Worm (Caenorhabditis elegans) whole organism, mixed stage, embryonic: ENCODE data around the gene T04A11.4.
"Not testable (repeated sequence)": the region's sequence is repeated elsewhere in the genome, so short reads cannot be mapped to it uniquely, and the experiment has no call there.

ENCODE experiments used
- M03D4.4 ChIP-seq: sonication (generic microtip); optimal IDR thresholded peaks from 2 replicates; lab custom pipeline; 2017; ENCODE audit warnings: mild to moderate bottlenecking, missing genetic modification characterization, missing compliant biosample characterization
- bed-3 ChIP-seq: fragments of 200-800 bp; sonication (Bioruptor generic); optimal IDR thresholded peaks from 3 replicates; lab custom pipeline; 2018; ENCODE audit warnings: mild to moderate bottlenecking, missing genetic modification characterization, moderate library complexity, missing compliant biosample characterization
- blmp-1 ChIP-seq: fragments of 150-350 bp; optimal IDR thresholded peaks from 2 replicates; lab custom pipeline; 2014; ENCODE audit warnings: missing biosample characterization, missing genetic modification characterization
- ceh-39 ChIP-seq: fragments of 150-350 bp; optimal IDR thresholded peaks from 2 replicates; lab custom pipeline; 2014; ENCODE audit warnings: missing biosample characterization, missing genetic modification characterization
- ceh-43 ChIP-seq: fragments of 200-800 bp; sonication (Bioruptor generic); optimal IDR thresholded peaks from 2 replicates; lab custom pipeline; 2018; ENCODE audit warnings: mild to moderate bottlenecking, missing genetic modification characterization, moderate library complexity, missing compliant biosample characterization
- ces-1 ChIP-seq: fragments of 150-350 bp; optimal IDR thresholded peaks from 2 replicates; lab custom pipeline; 2014; ENCODE audit warnings: missing biosample characterization, missing genetic modification reagents, missing genetic modification characterization
- cnd-1 ChIP-seq: fragments of 200-800 bp; sonication (Bioruptor generic); optimal IDR thresholded peaks from 2 replicates; lab custom pipeline; 2018; ENCODE audit warnings: mild to moderate bottlenecking, missing genetic modification characterization, missing compliant biosample characterization
- drap-1 ChIP-seq: fragments of 200-800 bp; sonication (Bioruptor generic); optimal IDR thresholded peaks from 3 replicates; lab custom pipeline; 2018; ENCODE audit warnings: mild to moderate bottlenecking, missing genetic modification characterization, missing compliant biosample characterization
- elt-1 ChIP-seq: sonication (generic microtip); optimal IDR thresholded peaks from 2 replicates; lab custom pipeline; 2017; ENCODE audit warnings: missing genetic modification characterization, mild to moderate bottlenecking, missing compliant biosample characterization, antibody characterized with exemption, moderate library complexity, borderline replicate concordance; ENCODE audit not compliant: insufficient read depth
- elt-3 ChIP-seq: fragments of 150-350 bp; optimal IDR thresholded peaks from 2 replicates; lab custom pipeline; 2014; ENCODE audit warnings: missing biosample characterization, missing genetic modification characterization
- flh-1 ChIP-seq: fragments of 200-800 bp; sonication (Bioruptor generic); optimal IDR thresholded peaks from 2 replicates; lab custom pipeline; 2018; ENCODE audit warnings: mild to moderate bottlenecking, missing genetic modification characterization, moderate library complexity, missing compliant biosample characterization
- ham-2 ChIP-seq: fragments of 200-800 bp; sonication (Bioruptor generic); optimal IDR thresholded peaks from 2 replicates; lab custom pipeline; 2018; ENCODE audit warnings: mild to moderate bottlenecking, missing genetic modification characterization, missing compliant biosample characterization
- hlh-1 ChIP-seq: fragments of 150-350 bp; optimal IDR thresholded peaks from 2 replicates; lab custom pipeline; 2014; ENCODE audit warnings: missing biosample characterization, missing genetic modification reagents, missing genetic modification characterization
- lin-13 ChIP-seq: fragments of 150-350 bp; optimal IDR thresholded peaks from 2 replicates; lab custom pipeline; 2014; ENCODE audit warnings: missing biosample characterization, missing genetic modification characterization
- lin-32 ChIP-seq: fragments of 200-800 bp; sonication (Bioruptor generic); optimal IDR thresholded peaks from 2 replicates; lab custom pipeline; 2018; ENCODE audit warnings: mild to moderate bottlenecking, missing genetic modification characterization, missing compliant biosample characterization
- lsy-2 ChIP-seq: fragments of 150-350 bp; optimal IDR thresholded peaks from 2 replicates; lab custom pipeline; 2014; ENCODE audit warnings: missing biosample characterization, missing genetic modification characterization
- mab-5 ChIP-seq: fragments of 150-350 bp; optimal IDR thresholded peaks from 2 replicates; lab custom pipeline; 2014; ENCODE audit warnings: missing biosample characterization, missing genetic modification characterization
- mls-2 ChIP-seq: sonication (generic microtip); optimal IDR thresholded peaks from 2 replicates; lab custom pipeline; 2016; ENCODE audit warnings: mild to moderate bottlenecking, missing genetic modification characterization, moderate library complexity, missing compliant biosample characterization
- nhr-12 ChIP-seq: fragments of 150-350 bp; optimal IDR thresholded peaks from 2 replicates; lab custom pipeline; 2014; ENCODE audit warnings: missing biosample characterization, missing genetic modification characterization
- nhr-2 ChIP-seq: fragments of 150-350 bp; optimal IDR thresholded peaks from 2 replicates; lab custom pipeline; 2014; ENCODE audit warnings: missing biosample characterization, missing genetic modification characterization
- nhr-237 ChIP-seq: fragments of 150-350 bp; optimal IDR thresholded peaks from 2 replicates; lab custom pipeline; 2014; ENCODE audit warnings: missing biosample characterization, missing genetic modification characterization
- nhr-28 ChIP-seq: fragments of 150-350 bp; optimal IDR thresholded peaks from 2 replicates; lab custom pipeline; 2014; ENCODE audit warnings: missing biosample characterization, missing genetic modification characterization
- nhr-76 ChIP-seq: sonication (generic microtip); optimal IDR thresholded peaks from 2 replicates; lab custom pipeline; 2017; ENCODE audit warnings: missing biosample characterization, missing genetic modification characterization
- pha-4 ChIP-seq: fragments of 150-350 bp; optimal IDR thresholded peaks from 2 replicates; lab custom pipeline; 2018; ENCODE audit warnings: missing biosample characterization, missing genetic modification reagents, missing genetic modification characterization
- sem-2 ChIP-seq: fragments of 200-800 bp; sonication (Bioruptor generic); optimal IDR thresholded peaks from 2 replicates; lab custom pipeline; 2018; ENCODE audit warnings: mild to moderate bottlenecking, missing genetic modification characterization, missing compliant biosample characterization
- snpc-4 ChIP-seq: fragments of 150-350 bp; optimal IDR thresholded peaks from 2 replicates; lab custom pipeline; 2014; ENCODE audit warnings: missing biosample characterization, missing genetic modification characterization
- sptf-1 ChIP-seq: sonication (generic microtip); optimal IDR thresholded peaks from 2 replicates; lab custom pipeline; 2017; ENCODE audit warnings: mild to moderate bottlenecking, missing genetic modification characterization, moderate library complexity, missing compliant biosample characterization
- tbx-8 ChIP-seq: fragments of 200-800 bp; sonication (Bioruptor generic); optimal IDR thresholded peaks from 2 replicates; lab custom pipeline; 2018; ENCODE audit warnings: mild to moderate bottlenecking, missing genetic modification characterization, moderate library complexity, missing compliant biosample characterization
- unc-39 ChIP-seq: fragments of 150-350 bp; optimal IDR thresholded peaks from 2 replicates; lab custom pipeline; 2014; ENCODE audit warnings: missing biosample characterization, missing genetic modification characterization
- zip-8 ChIP-seq: fragments of 150-350 bp; optimal IDR thresholded peaks from 2 replicates; lab custom pipeline; 2014; ENCODE audit warnings: missing biosample characterization, missing genetic modification characterization
- ztf-11 ChIP-seq: fragments of 150-350 bp; optimal IDR thresholded peaks from 2 replicates; lab custom pipeline; 2014; ENCODE audit warnings: missing biosample characterization, missing genetic modification characterization

The T04A11.4 gene

ce11 chrIV:12520150-12520549, 35.8 kb upstream of the T04A11.4 start, which contains the start of gene tsp-4:
Gene tsp-4 (minus strand): TSS chrIV:12520250.
- TF ChIP-seq zip-8 (tag; lab: Kevin White, UChicago) (no peak), nhr-28 (tag; lab: Kevin White, UChicago) (no peak), elt-3 (no peak), pha-4 (tag; lab: Kevin White, UChicago) (no peak), ceh-39 (no peak), cnd-1 (tag; lab: Kevin White, UChicago) (no peak), lin-13 (tag; lab: Kevin White, UChicago) (no peak), elt-1 (no peak), blmp-1 (tag; lab: Kevin White, UChicago) (no peak), mab-5 (no peak)

ce11 chrIV:12505397-12505796, 21.0 kb upstream of the T04A11.4 start, which contains the start of gene sru-17:
Gene sru-17 (plus strand): TSS chrIV:12505697.
- TF ChIP-seq sem-2 (GFP tag; lab: Kevin White, UChicago); nhr-12; tbx-8 (GFP tag; lab: Kevin White, UChicago): not testable (repeated sequence)
- TF ChIP-seq, all 35 proteins: peak for 0; not testable (repeated sequence) for 35

DNA sequence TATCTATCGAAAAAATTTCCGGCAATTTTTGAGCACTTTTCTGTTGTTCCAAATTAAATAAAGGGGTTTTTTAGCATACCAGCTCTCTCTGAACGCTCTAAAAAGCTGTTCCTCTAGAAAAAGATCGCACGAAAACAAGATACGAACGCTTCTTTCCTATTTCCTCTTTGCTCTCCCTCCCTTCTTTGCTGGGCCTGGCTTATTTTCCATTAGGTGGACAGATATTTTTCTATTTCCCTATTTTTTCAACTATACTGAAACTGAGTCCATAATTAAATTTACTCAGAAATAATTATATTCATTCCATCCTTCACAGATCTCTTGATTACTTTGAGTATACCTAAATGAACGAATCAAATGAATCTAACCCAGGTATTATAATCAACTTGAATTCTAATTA, 17.6 kb upstream of the T04A11.4 start, which contains the start of gene sru-18:
Gene sru-18, plus strand, starts transcription at position 301 of the 400 bp plus-strand sequence.
- TF ChIP-seq bed-3 (GFP tag; lab: Kevin White, UChicago) (no peak), nhr-28 (tag; lab: Kevin White, UChicago) (no peak), unc-39 (tag; lab: Kevin White, UChicago) (no peak), ceh-39 (no peak), ham-2 (GFP tag; lab: Kevin White, UChicago) (no peak), sem-2 (GFP tag; lab: Kevin White, UChicago) (no peak), lin-32 (GFP tag; lab: Kevin White, UChicago) (no peak), nhr-2 (tag; lab: Kevin White, UChicago) (no peak), mab-5 (no peak), drap-1 (GFP tag; lab: Kevin White, UChicago) (no peak), nhr-237 (tag; lab: Kevin White, UChicago) (no peak), M03D4.4 (no peak), ztf-11 (tag; lab: Kevin White, UChicago) (no peak)
- TF ChIP-seq, all 35 proteins: peak for 0

ce11 chrIV:12498238-12498637, 13.9 kb upstream of the T04A11.4 start, which contains the start of gene sru-19:
Gene sru-19 (plus strand): TSS chrIV:12498538.
- TF ChIP-seq lin-32 (GFP tag; lab: Kevin White, UChicago) (no peak), blmp-1 (tag; lab: Kevin White, UChicago) (no peak), snpc-4 (tag; lab: Kevin White, UChicago) (no peak), sem-2 (GFP tag; lab: Kevin White, UChicago) (no peak), ces-1 (GFP tag; lab: Kevin White, UChicago) (no peak), elt-1 (no peak), mls-2 (tag; lab: Kevin White, UChicago) (no peak), nhr-28 (tag; lab: Kevin White, UChicago) (no peak), sptf-1 (no peak), flh-1 (GFP tag; lab: Kevin White, UChicago) (no peak), zip-8 (tag; lab: Kevin White, UChicago) (no peak), lsy-2 (no peak), ztf-11 (tag; lab: Kevin White, UChicago) (no peak), elt-3 (no peak), nhr-12 (no peak), M03D4.4 (no peak)

DNA sequence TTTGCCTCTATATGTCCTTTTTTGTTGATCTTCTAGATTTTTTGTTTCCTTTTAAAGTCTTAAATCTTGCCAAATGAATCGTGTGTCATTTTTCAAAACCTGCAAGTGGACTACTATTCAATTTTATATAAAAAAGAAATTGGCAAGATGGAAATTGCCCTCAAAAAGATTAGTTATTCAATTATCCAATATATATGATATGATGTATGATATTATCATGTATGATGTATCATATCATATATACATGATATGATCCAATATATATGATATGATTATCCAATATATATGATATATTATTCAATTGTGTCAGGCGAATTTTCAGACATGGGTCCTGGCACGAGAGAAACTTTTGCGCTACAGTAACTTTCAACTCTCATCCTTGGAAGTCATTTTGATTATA, 10.8 kb upstream of the T04A11.4 start, which contains the start of gene sru-20:
Gene sru-20, plus strand, starts transcription at position 301 of the 400 bp plus-strand sequence.
- TF ChIP-seq nhr-76 (tag; lab: Kevin White, UChicago) (no peak), nhr-2 (tag; lab: Kevin White, UChicago) (no peak), nhr-28 (tag; lab: Kevin White, UChicago) (no peak), ztf-11 (tag; lab: Kevin White, UChicago) (no peak), nhr-12 (no peak), M03D4.4 (no peak), zip-8 (tag; lab: Kevin White, UChicago) (no peak), lin-32 (GFP tag; lab: Kevin White, UChicago) (no peak), mab-5 (no peak), snpc-4 (tag; lab: Kevin White, UChicago) (no peak), hlh-1 (no peak), ceh-43 (no peak), unc-39 (tag; lab: Kevin White, UChicago) (no peak)
